Worm (Caenorhabditis elegans) whole organism, midembryonic: ENCODE results near the gene C09G9.3.
A peak's percentile ranks its signal among the peaks of the same experiment; 100 is the strongest.

ENCODE experiments used
- T22C8.4 ChIP-seq: fragments of 200-800 bp; sonication (Bioruptor generic); IDR thresholded peaks from 2 replicates; pipeline ENCODE4 v1.3.6; 2022; ENCODE audit warnings: missing genetic modification characterization, missing compliant biosample characterization
- cog-1 ChIP-seq: sonication (generic microtip); optimal IDR thresholded peaks from 2 replicates; lab custom pipeline; 2016; ENCODE audit warnings: missing genetic modification characterization, missing compliant biosample characterization
- flt-1 ChIP-seq: fragments of 200-800 bp; sonication (Bioruptor generic); IDR thresholded peaks from 2 replicates; pipeline ENCODE4 v1.3.6; 2022; ENCODE audit warnings: missing genetic modification characterization, missing compliant biosample characterization
- klf-2 ChIP-seq: fragments of 200-800 bp; sonication (Bioruptor generic); conservative IDR thresholded peaks from 2 replicates; pipeline ENCODE4 v1.3.6; 2022; ENCODE audit warnings: missing genetic modification reagents, missing genetic modification characterization, missing compliant biosample characterization
- med-1 ChIP-seq: sonication (generic microtip); optimal IDR thresholded peaks from 2 replicates; lab custom pipeline; 2017; ENCODE audit warnings: missing genetic modification characterization, mild to moderate bottlenecking, missing compliant biosample characterization, antibody characterized with exemption, missing genetic modification reagents; ENCODE audit not compliant: insufficient read depth
- ref-1 ChIP-seq: fragments of 200-800 bp; sonication (Bioruptor generic); conservative IDR thresholded peaks from 2 replicates; pipeline ENCODE4 v1.3.6; 2022; ENCODE audit warnings: missing genetic modification reagents, missing genetic modification characterization, missing compliant biosample characterization
- tab-1 ChIP-seq: fragments of 200-800 bp; sonication (Bioruptor generic); IDR thresholded peaks from 2 replicates; pipeline ENCODE4 v1.3.6; 2022; ENCODE audit warnings: missing genetic modification characterization, missing compliant biosample characterization
- ztf-23 ChIP-seq: fragments of 200-800 bp; sonication (Bioruptor generic); IDR thresholded peaks from 2 replicates; pipeline ENCODE4 v1.3.6; 2022; ENCODE audit warnings: missing genetic modification reagents, missing genetic modification characterization, missing compliant biosample characterization
- ztf-29 ChIP-seq: fragments of 200-800 bp; sonication (Bioruptor generic); IDR thresholded peaks from 2 replicates; pipeline ENCODE4 v1.3.6; 2022; ENCODE audit warnings: missing genetic modification reagents, missing genetic modification characterization, missing compliant biosample characterization

C09G9.3 gene

ce11 chrIV:8872958-8873357 is at the start of gene C09G9.3:
C09G9.3 (minus strand) TSS chrIV:8873058.
- TF ChIP-seq klf-2 (GFP tag; lab: Robert Waterston, UW) = no peak
- TF ChIP-seq ref-1 (GFP tag; lab: Robert Waterston, UW) = no peak
- TF ChIP-seq tab-1 (GFP tag; lab: Robert Waterston, UW) = no peak
- TF ChIP-seq flt-1 (GFP tag; lab: Robert Waterston, UW) = no peak
- no peak for TF ChIP-seq ztf-23 (GFP tag; lab: Robert Waterston, UW)
- no peak for TF ChIP-seq ztf-29 (GFP tag; lab: Robert Waterston, UW)
- no peak for TF ChIP-seq med-1 (GFP tag; lab: Kevin White, UChicago)
- TF ChIP-seq cog-1 = no peak
- no peak for TF ChIP-seq T22C8.4

ce11 chrIV:8921956-8922355 is 49.1 kb upstream of the C09G9.3 start, which contains the start of gene D1046.16:
D1046.16 (plus strand) TSS chrIV:8922150.
- TF ChIP-seq T22C8.4 = peak; percentile 82
- TF ChIP-seq ref-1 (GFP tag; lab: Robert Waterston, UW) = no peak

- TF ChIP-seq med-1 (GFP tag; lab: Kevin White, UChicago) (no peak), cog-1 (no peak), tab-1 (GFP tag; lab: Robert Waterston, UW) (no peak), flt-1 (GFP tag; lab: Robert Waterston, UW) (no peak), ztf-29 (GFP tag; lab: Robert Waterston, UW) (no peak), T22C8.4 (no peak), klf-2 (GFP tag; lab: Robert Waterston, UW) (no peak), ztf-23 (GFP tag; lab: Robert Waterston, UW) (no peak), ref-1 (GFP tag; lab: Robert Waterston, UW) (no peak)
These were observed 48.3 kb upstream of the C09G9.3 start for ce11 chrIV:8921166-8921565.

ce11 chrIV:8920284-8920806 is 47.5 kb upstream of the C09G9.3 start:
- TF ChIP-seq T22C8.4 = no peak
- TF ChIP-seq cog-1 = no peak
- TF ChIP-seq ztf-23 (GFP tag; lab: Robert Waterston, UW) = 0 out of 2 replicates have a peak, but pooled peaks have one; percentile 6
- no peak for TF ChIP-seq flt-1 (GFP tag; lab: Robert Waterston, UW)
- TF ChIP-seq ztf-29 (GFP tag; lab: Robert Waterston, UW) = no peak

- TF ChIP-seq tab-1 (GFP tag; lab: Robert Waterston, UW) (no peak), klf-2 (GFP tag; lab: Robert Waterston, UW) (no peak), cog-1 (no peak), ref-1 (GFP tag; lab: Robert Waterston, UW) (no peak), ztf-29 (GFP tag; lab: Robert Waterston, UW) (no peak), T22C8.4 (no peak), med-1 (GFP tag; lab: Kevin White, UChicago) (no peak), ztf-23 (GFP tag; lab: Robert Waterston, UW) (no peak), flt-1 (GFP tag; lab: Robert Waterston, UW) (no peak)
These were observed 45.9 kb upstream of the C09G9.3 start, which contains the start of gene rap-1 for ce11 chrIV:8918790-8919189. rap-1 (minus strand) TSS chrIV:8918890.

ce11 chrIV:8916010-8916409 is 43.2 kb upstream of the C09G9.3 start, which contains the start of gene C27B7.9:
C27B7.9 (minus strand) TSS chrIV:8916110.
- TF ChIP-seq tab-1 (GFP tag; lab: Robert Waterston, UW) (no peak), ref-1 (GFP tag; lab: Robert Waterston, UW) (no peak), flt-1 (GFP tag; lab: Robert Waterston, UW) (no peak), med-1 (GFP tag; lab: Kevin White, UChicago) (no peak)

- TF ChIP-seq cog-1 = no peak
- no peak for TF ChIP-seq flt-1 (GFP tag; lab: Robert Waterston, UW)
- TF ChIP-seq klf-2 (GFP tag; lab: Robert Waterston, UW) = no peak
- TF ChIP-seq tab-1 (GFP tag; lab: Robert Waterston, UW) = no peak
- TF ChIP-seq ztf-29 (GFP tag; lab: Robert Waterston, UW) = no peak
- no peak for TF ChIP-seq ref-1 (GFP tag; lab: Robert Waterston, UW)
- no peak for TF ChIP-seq med-1 (GFP tag; lab: Kevin White, UChicago)
- TF ChIP-seq T22C8.4 = no peak
- TF ChIP-seq ztf-23 (GFP tag; lab: Robert Waterston, UW) = no peak
These were observed 41.3 kb upstream of the C09G9.3 start for ce11 chrIV:8914187-8914586.

- no peak for TF ChIP-seq ztf-23 (GFP tag; lab: Robert Waterston, UW)
These were observed 33.9 kb upstream of the C09G9.3 start, which contains the start of gene C27B7.7 for ce11 chrIV:8906743-8907142. C27B7.7 (plus strand) TSS chrIV:8907043.

ce11 chrIV:8906164-8906563 is 33.3 kb upstream of the C09G9.3 start, which contains the start of gene C27B7.6:
C27B7.6 (minus strand) TSS chrIV:8906345.
- TF ChIP-seq T22C8.4 = no peak
- TF ChIP-seq klf-2 (GFP tag; lab: Robert Waterston, UW) = no peak
- TF ChIP-seq flt-1 (GFP tag; lab: Robert Waterston, UW) = no peak
- TF ChIP-seq cog-1 = no peak
- TF ChIP-seq ref-1 (GFP tag; lab: Robert Waterston, UW) = no peak
- TF ChIP-seq ztf-23 (GFP tag; lab: Robert Waterston, UW) = no peak
- no peak for TF ChIP-seq tab-1 (GFP tag; lab: Robert Waterston, UW)
- TF ChIP-seq med-1 (GFP tag; lab: Kevin White, UChicago) = no peak
- TF ChIP-seq ztf-29 (GFP tag; lab: Robert Waterston, UW) = no peak

ce11 chrIV:8901346-8901745 is 28.5 kb upstream of the C09G9.3 start, which contains the start of gene C27B7.5:
C27B7.5 (plus strand) TSS chrIV:8901646.
- TF ChIP-seq ref-1 (GFP tag; lab: Robert Waterston, UW) (no peak), cog-1 (no peak), ztf-23 (GFP tag; lab: Robert Waterston, UW) (no peak), ztf-29 (GFP tag; lab: Robert Waterston, UW) (no peak), tab-1 (GFP tag; lab: Robert Waterston, UW) (no peak), T22C8.4 (no peak), flt-1 (GFP tag; lab: Robert Waterston, UW) (no peak), klf-2 (GFP tag; lab: Robert Waterston, UW) (no peak), med-1 (GFP tag; lab: Kevin White, UChicago) (no peak)
